Fruit fly (Drosophila melanogaster) whole organism: ENCODE measurements around the gene CG10254.

Source experiments
- CG8478 ChIP-seq: fragments of >200 bp; optimal IDR thresholded peaks from 2 replicates; lab custom pipeline; 2018; ENCODE audit warnings: inconsistent platforms
- Dll ChIP-seq: fragments of >200 bp; optimal IDR thresholded peaks from 2 replicates; lab custom pipeline; 2017
- pan ChIP-seq: fragments of >200 bp; optimal IDR thresholded peaks from 2 replicates; lab custom pipeline; 2017
- usp ChIP-seq: fragments of >200 bp; optimal IDR thresholded peaks from 2 replicates; lab custom pipeline; 2017; ENCODE audit warnings: missing biosample characterization, missing genetic modification characterization, mixed read lengths

dm6 chr3R:23726740-23727139, 32.0 kb upstream of the CG10254 start:
- TF ChIP-seq usp, result no peak
- no peak for TF ChIP-seq pan (lab: Kevin White, UChicago)
- TF ChIP-seq Dll (lab: Kevin White, UChicago), result no peak
- TF ChIP-seq CG8478 (lab: Kevin White, UChicago), result no peak
